Worm (Caenorhabditis elegans): ENCODE data around the gene F49H6.5.

F49H6.5 gene

ce11 chrV:17068839-17069238 is 45.8 kb downstream of the F49H6.5 start, which contains the start of gene T05E12.8 (continued):
- TF ChIP-seq bed-1 (GFP tag; IDR thresholded peaks at IDR 0.05): no peak
- TF ChIP-seq egrh-3 (GFP tag; IDR thresholded peaks at IDR 0.05): no peak

DNA sequence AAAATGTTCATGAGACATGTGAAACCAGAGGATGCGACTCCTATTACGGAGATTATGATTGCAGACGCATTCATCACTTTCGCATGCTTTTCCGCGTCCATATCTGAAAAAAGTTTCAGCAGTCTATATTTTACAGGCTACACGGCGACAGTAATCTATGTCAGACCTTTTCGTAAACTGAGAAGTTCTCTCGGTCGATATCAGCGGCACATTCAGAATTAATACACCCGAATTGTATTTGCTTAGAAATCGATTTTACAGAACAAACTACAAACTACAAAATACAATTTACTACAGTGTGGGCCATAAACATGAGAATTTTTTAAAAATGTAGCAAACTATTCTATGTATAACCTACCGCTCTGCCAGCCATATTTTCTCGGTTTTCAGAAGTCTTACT is 48.5 kb downstream of the F49H6.5 start, which contains the start of gene srbc-14:
Gene srbc-14, minus strand, starts transcription at position 101 of the 400 bp plus-strand sequence.
- TF ChIP-seq C17E4.6 (GFP tag; IDR thresholded peaks at IDR 0.05): no peak
- no peak for TF ChIP-seq nhr-80 (tag; optimal IDR thresholded peaks at IDR 0.05)
- TF ChIP-seq ztf-18 (tag; optimal IDR thresholded peaks at IDR 0.05): no peak
- no peak for TF ChIP-seq gei-17 (GFP tag; optimal IDR thresholded peaks at IDR 0.05)

Data from whole organism, young adult.